Fruit fly (Drosophila melanogaster) whole organism, embryonic: ENCODE results near the gene Hacd1.

Experiments used
- CG13287 ChIP-seq: fragments of 200-800 bp; sonication (Bioruptor generic); IDR thresholded peaks from 2 replicates; pipeline ENCODE4 v1.3.6; 2022; ENCODE audit warnings: missing biosample characterization, missing genetic modification characterization; ENCODE audit not compliant: partially characterized antibody
- CG18476 ChIP-seq: fragments of 200-800 bp; sonication (Bioruptor generic); optimal IDR thresholded peaks from 2 replicates; lab custom pipeline; 2016; ENCODE audit warnings: missing biosample characterization, mild to moderate bottlenecking, missing genetic modification characterization
- CG6791 ChIP-seq: fragments of 200-800 bp; sonication (Bioruptor generic); IDR thresholded peaks from 3 replicates; pipeline ENCODE4 v1.3.6; 2022; ENCODE audit warnings: missing biosample characterization, missing genetic modification characterization; ENCODE audit not compliant: partially characterized antibody
- CG7839 ChIP-seq: fragments of 200-800 bp; sonication (Bioruptor generic); optimal IDR thresholded peaks from 3 replicates; lab custom pipeline; 2018; ENCODE audit warnings: missing biosample characterization, mild to moderate bottlenecking, missing genetic modification characterization, moderate library complexity
- CrebB ChIP-seq: fragments of 200-800 bp; sonication (Bioruptor generic); optimal IDR thresholded peaks from 3 replicates; lab custom pipeline; 2018; ENCODE audit warnings: missing biosample characterization, mild to moderate bottlenecking, missing genetic modification characterization
- HLH4C ChIP-seq: fragments of 200-800 bp; sonication (Bioruptor generic); IDR thresholded peaks from 3 replicates; pipeline ENCODE4 v1.3.6; 2022; ENCODE audit warnings: missing biosample characterization, missing genetic modification characterization; ENCODE audit not compliant: partially characterized antibody
- Sox100B ChIP-seq: fragments of 200-800 bp; sonication (Bioruptor generic); optimal IDR thresholded peaks from 3 replicates; lab custom pipeline; 2018; ENCODE audit warnings: missing biosample characterization, mild to moderate bottlenecking, missing genetic modification characterization
- crp ChIP-seq, 2 experiments: fragments of 200-800 bp; sonication (Bioruptor generic); optimal IDR thresholded peaks; 2 replicates in 1 of 2; 3 replicates in 1 of 2; lab custom pipeline; 2017; ENCODE audit warnings: missing biosample characterization in 2 of 2, missing genetic modification characterization in 2 of 2, mild to moderate bottlenecking in 1 of 2, moderate library complexity in 1 of 2
- jumu ChIP-seq: fragments of 200-800 bp; sonication (Bioruptor generic); optimal IDR thresholded peaks from 3 replicates; lab custom pipeline; 2016; ENCODE audit warnings: missing biosample characterization, missing genetic modification characterization
- ranshi ChIP-seq: fragments of 200-800 bp; sonication (Bioruptor generic); IDR thresholded peaks from 2 replicates; pipeline ENCODE4 v1.3.6; 2022; ENCODE audit warnings: missing biosample characterization, missing genetic modification characterization
- seq ChIP-seq: fragments of 200-800 bp; sonication (Bioruptor generic); IDR thresholded peaks from 2 replicates; pipeline ENCODE4 v1.3.6; 2022; ENCODE audit warnings: missing biosample characterization, missing genetic modification characterization
- z ChIP-seq: fragments of 200-800 bp; sonication (Bioruptor generic); IDR thresholded peaks from 3 replicates; pipeline ENCODE4 v1.3.6; 2022; ENCODE audit warnings: missing biosample characterization, missing genetic modification characterization

DNA sequence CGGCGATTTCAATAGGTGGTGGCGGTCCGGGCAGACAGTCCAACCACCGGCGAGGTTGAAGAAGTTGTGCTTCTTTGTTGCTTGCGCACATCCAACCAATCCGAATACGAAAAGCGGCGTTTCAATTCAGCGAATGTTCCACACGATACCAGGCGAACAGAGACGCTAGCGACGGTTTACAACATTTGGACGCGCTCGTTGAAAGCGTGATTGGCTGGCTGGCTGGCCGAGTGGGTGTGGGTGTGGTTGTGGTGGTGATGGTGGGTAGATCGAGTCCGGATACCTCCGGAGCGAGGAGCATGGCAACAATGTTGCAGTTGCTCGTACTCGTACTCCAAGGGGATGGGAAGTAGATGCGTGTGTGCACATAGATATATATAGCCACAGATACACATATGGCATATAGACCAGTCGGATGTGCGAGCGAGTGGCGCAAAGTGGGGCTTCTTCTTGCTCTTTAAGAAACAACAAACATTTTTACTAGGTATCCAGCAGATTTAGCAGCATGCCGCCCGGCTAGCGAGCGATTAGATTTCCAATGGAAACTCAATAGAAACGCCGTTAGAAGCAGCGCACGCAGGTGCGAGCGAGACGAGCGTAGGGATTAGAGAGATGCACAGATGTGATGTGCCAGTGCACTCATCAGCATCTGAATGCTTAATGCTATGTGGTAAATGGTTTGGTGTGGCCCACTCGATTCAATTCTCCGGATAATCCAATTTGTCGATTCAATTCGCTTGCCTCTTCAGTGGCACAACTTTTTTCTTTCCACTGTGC is 8.2 kb upstream of the Hacd1 start:
- no peak for TF ChIP-seq seq (GFP tag; lab: Robert Waterston, UW)
- TF ChIP-seq Sox100B, result no peak
- no peak for TF ChIP-seq CG13287 (GFP tag; lab: Robert Waterston, UW)
- no peak for TF ChIP-seq CrebB
- TF ChIP-seq CG7839, result no peak
- TF ChIP-seq z (GFP tag; lab: Robert Waterston, UW), result no peak
- no peak for TF ChIP-seq CG6791 (GFP tag; lab: Robert Waterston, UW)
- no peak for TF ChIP-seq HLH4C (GFP tag; lab: Robert Waterston, UW)
- no peak for TF ChIP-seq CG18476 (GFP tag; lab: Kevin White, UChicago)
- TF ChIP-seq crp (GFP tag; optimal IDR thresholded peaks at IDR 0.05; lab: Kevin White, UChicago), result no peak
- TF ChIP-seq ranshi, result no peak
- no peak for TF ChIP-seq jumu (GFP tag; lab: Kevin White, UChicago)
